Fruit fly (Drosophila melanogaster): ENCODE results near the gene sbm.

The sbm gene

dm6 chrX:14588996-14589621 lies 13.3 kb downstream of the sbm start:
- peak; percentile 4 for TF ChIP-seq scrt (GFP tag; optimal IDR thresholded peaks at IDR 0.05)
- TF ChIP-seq CG18599 (GFP tag; optimal IDR thresholded peaks at IDR 0.05), result peak; percentile 63
- TF ChIP-seq lab (GFP tag; optimal IDR thresholded peaks at IDR 0.05), result peak; percentile 58
- peak; percentile 6 for TF ChIP-seq Fer3 (tag; optimal IDR thresholded peaks at IDR 0.05)
- TF ChIP-seq CG17359 (tag; optimal IDR thresholded peaks at IDR 0.05), result peak; percentile 1
- TF ChIP-seq CG2678 (tag; optimal IDR thresholded peaks at IDR 0.05), result peak; percentile 26
- no peak for TF ChIP-seq chn (GFP tag; optimal IDR thresholded peaks at IDR 0.05)
- TF ChIP-seq al (GFP tag; IDR thresholded peaks at IDR 0.05), result no peak
- no peak for TF ChIP-seq Gug (GFP tag; IDR thresholded peaks at IDR 0.05)
- TF ChIP-seq E2f1 (GFP tag; IDR thresholded peaks at IDR 0.05), result 0 out of 2 replicates have a peak, but pooled peaks have one; percentile 18
- TF ChIP-seq CG16863 (GFP tag; optimal IDR thresholded peaks at IDR 0.05), result no peak
- 0 out of 2 replicates have a peak, but pooled peaks have one; percentile 35 for TF ChIP-seq Atf6 (GFP tag; IDR thresholded peaks at IDR 0.05)
- peak; percentile 24 for TF ChIP-seq gem (tag; optimal IDR thresholded peaks at IDR 0.05)
- TF ChIP-seq Fer1 (GFP tag; optimal IDR thresholded peaks at IDR 0.05), result peak; percentile 40
- TF ChIP-seq bcd (GFP tag; optimal IDR thresholded peaks at IDR 0.05), result peak; percentile 13
- no peak for TF ChIP-seq CG4820 (GFP tag; optimal IDR thresholded peaks at IDR 0.05)
- no peak for TF ChIP-seq Stat92E (GFP tag; optimal IDR thresholded peaks at IDR 0.05)
- peak; percentile 16 for TF ChIP-seq CG10147 (GFP tag; optimal IDR thresholded peaks at IDR 0.05)
- TF ChIP-seq phol (tag; optimal IDR thresholded peaks at IDR 0.05), result peak; percentile 10
- peak; percentile 27 for TF ChIP-seq CG3281 (GFP tag; optimal IDR thresholded peaks at IDR 0.05)
- peak; percentile 5 for TF ChIP-seq grau (tag; optimal IDR thresholded peaks at IDR 0.05)
- peak; percentile 27 for TF ChIP-seq HHEX (GFP tag; optimal IDR thresholded peaks at IDR 0.05)
- peak in 1 of 2 experiments; percentile 38 for TF ChIP-seq Hr51 (GFP tag; optimal IDR thresholded peaks at IDR 0.05)
- TF ChIP-seq CG11504 (tag; optimal IDR thresholded peaks at IDR 0.05), result peak; percentile 35
- TF ChIP-seq Hmr (GFP tag; optimal IDR thresholded peaks at IDR 0.05), result peak; percentile 26
- peak; percentile 38 for TF ChIP-seq Meics (GFP tag; optimal IDR thresholded peaks at IDR 0.05)
- TF ChIP-seq Sox100B (GFP tag; optimal IDR thresholded peaks at IDR 0.05), result peak; percentile 9
- TF ChIP-seq CG13296 (GFP tag; optimal IDR thresholded peaks at IDR 0.05), result peak; percentile 26
- peak in 1 of 2 experiments; percentile 91 for TF ChIP-seq Hr78 (GFP tag; optimal IDR thresholded peaks at IDR 0.05)
- no peak for TF ChIP-seq Scr (GFP tag; IDR thresholded peaks at IDR 0.05; ENCODE audit: partially characterized antibody)
- 0 out of 4 replicates have a peak, but pooled peaks have one; percentile 36 for TF ChIP-seq chinmo (GFP tag; IDR thresholded peaks at IDR 0.05; ENCODE audit: partially characterized antibody)
- peak; percentile 31 for TF ChIP-seq dmrt99B (tag; optimal IDR thresholded peaks at IDR 0.05)
- TF ChIP-seq Ptx1 (GFP tag; IDR thresholded peaks at IDR 0.05), result 0 out of 2 replicates have a peak, but pooled peaks have one; percentile 6

dm6 chrX:14588509-14588908 lies 13.9 kb downstream of the sbm start:
- TF ChIP-seq CG12769 (tag; optimal IDR thresholded peaks at IDR 0.05), result peak; percentile 29
- peak; percentile 89 for TF ChIP-seq CG13894 (tag; optimal IDR thresholded peaks at IDR 0.05)
- no peak for TF ChIP-seq toy (GFP tag; IDR thresholded peaks at IDR 0.05)
- TF ChIP-seq CG6689 (GFP tag; IDR thresholded peaks at IDR 0.05), result no peak
- TF ChIP-seq Drgx (GFP tag; IDR thresholded peaks at IDR 0.05), result 0 out of 2 replicates have a peak, but pooled peaks have one; percentile 1
- no peak for TF ChIP-seq CG14965 (GFP tag; optimal IDR thresholded peaks at IDR 0.05; ENCODE audit: borderline replicate concordance)
- TF ChIP-seq chm (GFP tag; IDR thresholded peaks at IDR 0.05), result no peak
- no peak for TF ChIP-seq sna (GFP tag; IDR thresholded peaks at IDR 0.05; ENCODE audit: partially characterized antibody)
- peak; percentile 55 for TF ChIP-seq sens (GFP tag)
- peak in 1 of 2 experiments; percentile 31 for TF ChIP-seq crp (GFP tag; optimal IDR thresholded peaks at IDR 0.05)
- TF ChIP-seq nom (GFP tag; optimal IDR thresholded peaks at IDR 0.05), result no peak
- TF ChIP-seq B-H1 (GFP tag; IDR thresholded peaks at IDR 0.05), result no peak
- TF ChIP-seq CG15514 (GFP tag; optimal IDR thresholded peaks at IDR 0.05), result peak; percentile 96
- no peak for TF ChIP-seq CG18262 (tag; optimal IDR thresholded peaks at IDR 0.05)
- TF ChIP-seq CG9932 (GFP tag; IDR thresholded peaks at IDR 0.05), result no peak
- TF ChIP-seq CG11398 (GFP tag; optimal IDR thresholded peaks at IDR 0.05), result no peak
